Fruit fly (Drosophila melanogaster) whole organism, embryonic: ENCODE results near the gene CG6066.

ENCODE experiments used
- Adf1 ChIP-seq: fragments of 200-800 bp; sonication (Bioruptor generic); IDR thresholded peaks from 2 replicates; pipeline ENCODE4 v1.3.6; 2022; ENCODE audit warnings: missing biosample characterization, missing genetic modification characterization
- CG11398 ChIP-seq: fragments of 200-800 bp; sonication (Bioruptor generic); optimal IDR thresholded peaks from 2 replicates; lab custom pipeline; 2016; ENCODE audit warnings: missing biosample characterization, missing genetic modification characterization
- CG12219 ChIP-seq: fragments of 200-800 bp; sonication (Bioruptor generic); optimal IDR thresholded peaks from 3 replicates; lab custom pipeline; 2018; ENCODE audit warnings: missing biosample characterization, mild to moderate bottlenecking, missing genetic modification characterization
- CG1233 ChIP-seq: fragments of 200-800 bp; sonication (Bioruptor generic); optimal IDR thresholded peaks from 4 replicates; lab custom pipeline; 2018; ENCODE audit warnings: missing biosample characterization, mild to moderate bottlenecking, missing genetic modification characterization
- CG14050 ChIP-seq: fragments of 200-800 bp; sonication (Bioruptor generic); IDR thresholded peaks from 3 replicates; pipeline ENCODE4 v1.3.6; 2022; ENCODE audit warnings: missing biosample characterization, missing genetic modification characterization
- CG15269 ChIP-seq: fragments of 200-800 bp; sonication (Bioruptor generic); optimal IDR thresholded peaks from 2 replicates; lab custom pipeline; 2018; ENCODE audit warnings: missing biosample characterization, mild to moderate bottlenecking, missing genetic modification characterization, moderate library complexity
- CG15479 ChIP-seq: fragments of 200-800 bp; sonication (Bioruptor generic); optimal IDR thresholded peaks from 3 replicates; lab custom pipeline; 2019; ENCODE audit warnings: missing biosample characterization, mild to moderate bottlenecking, missing genetic modification characterization, moderate library complexity
- CG2199 ChIP-seq: fragments of 200-800 bp; sonication (Bioruptor generic); IDR thresholded peaks from 3 replicates; pipeline ENCODE4 v1.3.6; 2022; ENCODE audit warnings: missing biosample characterization, missing genetic modification characterization
- CG31224 ChIP-seq: fragments of 200-800 bp; sonication (Bioruptor generic); IDR thresholded peaks from 2 replicates; pipeline ENCODE4 v1.3.6; 2022; ENCODE audit warnings: missing biosample characterization, missing genetic modification characterization
- CG31365 ChIP-seq: fragments of 200-800 bp; sonication (Bioruptor generic); optimal IDR thresholded peaks from 2 replicates; lab custom pipeline; 2018; ENCODE audit warnings: missing biosample characterization, mild to moderate bottlenecking, missing genetic modification characterization
- CG32772 ChIP-seq: fragments of 200-800 bp; sonication (Bioruptor generic); IDR thresholded peaks from 2 replicates; pipeline ENCODE4 v1.3.6; 2022; ENCODE audit warnings: missing biosample characterization, missing genetic modification characterization
- CG3838 ChIP-seq: fragments of 200-800 bp; sonication (Bioruptor generic); optimal IDR thresholded peaks from 3 replicates; lab custom pipeline; 2016; ENCODE audit warnings: missing biosample characterization, missing genetic modification characterization
- CG5953 ChIP-seq: fragments of 200-800 bp; sonication (Bioruptor generic); IDR thresholded peaks from 2 replicates; pipeline ENCODE4 v1.3.6; 2022; ENCODE audit warnings: missing biosample characterization, missing genetic modification characterization
- CG6272 ChIP-seq: fragments of 200-800 bp; sonication (Bioruptor generic); IDR thresholded peaks from 2 replicates; pipeline ENCODE4 v1.3.6; 2022; ENCODE audit warnings: missing biosample characterization, missing genetic modification characterization
- CG6683 ChIP-seq: fragments of 200-800 bp; sonication (Bioruptor generic); optimal IDR thresholded peaks from 2 replicates; lab custom pipeline; 2017; ENCODE audit warnings: missing biosample characterization, mild to moderate bottlenecking, missing genetic modification characterization, missing genetic modification reagents
- CG6854 ChIP-seq: fragments of 200-800 bp; sonication (Bioruptor generic); optimal IDR thresholded peaks from 3 replicates; lab custom pipeline; 2017; ENCODE audit warnings: missing biosample characterization, mild to moderate bottlenecking, missing genetic modification characterization
- CG7357 ChIP-seq: fragments of 200-800 bp; sonication (Bioruptor generic); IDR thresholded peaks from 3 replicates; pipeline ENCODE4 v1.3.6; 2022; ENCODE audit warnings: missing biosample characterization, missing genetic modification characterization
- CG7372 ChIP-seq: fragments of 200-800 bp; sonication (Bioruptor generic); IDR thresholded peaks from 2 replicates; pipeline ENCODE4 v1.3.6; 2022; ENCODE audit warnings: missing biosample characterization, missing genetic modification characterization
- CG7963 ChIP-seq: fragments of 200-800 bp; sonication (Bioruptor generic); IDR thresholded peaks from 3 replicates; pipeline ENCODE4 v1.3.6; 2022; ENCODE audit warnings: missing biosample characterization, missing genetic modification characterization; ENCODE audit not compliant: partially characterized antibody
- CG7987 ChIP-seq: fragments of 200-800 bp; sonication (Bioruptor generic); optimal IDR thresholded peaks from 2 replicates; lab custom pipeline; 2018; ENCODE audit warnings: missing biosample characterization, mild to moderate bottlenecking, missing genetic modification characterization, moderate library complexity
- CG8089 ChIP-seq: fragments of 200-800 bp; sonication (Bioruptor generic); optimal IDR thresholded peaks from 3 replicates; lab custom pipeline; 2016; ENCODE audit warnings: missing biosample characterization, missing genetic modification characterization
- CG8290 ChIP-seq, 3 experiments: fragments of 200-800 bp; sonication (Bioruptor generic); optimal IDR thresholded peaks; 2 replicates each; lab custom pipeline; 2016 to 2019; ENCODE audit warnings: missing biosample characterization in 3 of 3, missing genetic modification characterization in 3 of 3, mild to moderate bottlenecking in 2 of 3, moderate library complexity in 1 of 3
- Max ChIP-seq: fragments of 200-800 bp; sonication (Bioruptor generic); optimal IDR thresholded peaks from 2 replicates; lab custom pipeline; 2016; ENCODE audit warnings: missing biosample characterization, mild to moderate bottlenecking, missing genetic modification characterization
- Nf-YB ChIP-seq: fragments of 200-800 bp; sonication (Bioruptor generic); optimal IDR thresholded peaks from 3 replicates; lab custom pipeline; 2019; ENCODE audit warnings: missing biosample characterization, mild to moderate bottlenecking, missing genetic modification characterization, moderate library complexity
- TFAM ChIP-seq: fragments of 200-800 bp; sonication (Bioruptor generic); optimal IDR thresholded peaks from 2 replicates; lab custom pipeline; 2017; ENCODE audit warnings: missing biosample characterization, missing genetic modification characterization, inconsistent platforms
- Usf ChIP-seq: fragments of 200-800 bp; sonication (Bioruptor generic); optimal IDR thresholded peaks from 2 replicates; lab custom pipeline; 2017; ENCODE audit warnings: missing genotype, missing biosample characterization, missing genetic modification characterization
- bbx ChIP-seq: fragments of 200-800 bp; sonication (Bioruptor generic); IDR thresholded peaks from 2 replicates; pipeline ENCODE4 v1.3.6; 2022; ENCODE audit warnings: missing biosample characterization, missing genetic modification characterization; ENCODE audit not compliant: partially characterized antibody
- bowl ChIP-seq: fragments of 200-800 bp; sonication (Bioruptor generic); IDR thresholded peaks from 2 replicates; pipeline ENCODE4 v1.3.6; 2022; ENCODE audit warnings: missing biosample characterization, missing genetic modification characterization
- cas ChIP-seq: fragments of 200-800 bp; sonication (Bioruptor generic); IDR thresholded peaks from 2 replicates; pipeline ENCODE4 v1.3.6; 2022; ENCODE audit warnings: missing biosample characterization, missing genetic modification characterization
- chinmo ChIP-seq: fragments of 200-800 bp; sonication (Bioruptor generic); IDR thresholded peaks from 4 replicates; pipeline ENCODE4 v1.3.6; 2022; ENCODE audit warnings: missing biosample characterization, missing genetic modification characterization; ENCODE audit not compliant: partially characterized antibody
- corto ChIP-seq: fragments of 200-800 bp; sonication (Bioruptor generic); optimal IDR thresholded peaks from 2 replicates; lab custom pipeline; 2016; ENCODE audit warnings: missing biosample characterization, mild to moderate bottlenecking, missing genetic modification characterization, moderate library complexity
- crol ChIP-seq: fragments of 200-800 bp; sonication (Bioruptor generic); IDR thresholded peaks from 2 replicates; pipeline ENCODE4 v1.3.6; 2022; ENCODE audit warnings: missing biosample characterization, missing genetic modification characterization
- ewg ChIP-seq: fragments of 200-800 bp; sonication (Bioruptor generic); optimal IDR thresholded peaks from 3 replicates; lab custom pipeline; 2017; ENCODE audit warnings: mild to moderate bottlenecking, missing biosample characterization, missing genetic modification reagents, missing genetic modification characterization
- ftz-f1 ChIP-seq: fragments of 200-800 bp; sonication (Bioruptor generic); optimal IDR thresholded peaks from 2 replicates; lab custom pipeline; 2016; ENCODE audit warnings: missing biosample characterization, missing genetic modification characterization
- her ChIP-seq: fragments of 200-800 bp; sonication (Bioruptor generic); optimal IDR thresholded peaks from 2 replicates; lab custom pipeline; 2016; ENCODE audit warnings: missing biosample characterization, missing genetic modification characterization
- klu ChIP-seq: fragments of 200-800 bp; sonication (Bioruptor generic); IDR thresholded peaks from 2 replicates; pipeline ENCODE4 v1.3.6; 2022; ENCODE audit warnings: missing biosample characterization, missing genetic modification characterization
- lmd ChIP-seq: fragments of 200-800 bp; sonication (Bioruptor generic); IDR thresholded peaks from 2 replicates; pipeline ENCODE4 v1.3.6; 2022; ENCODE audit warnings: missing biosample characterization, missing genetic modification characterization
- nmo ChIP-seq: fragments of 200-800 bp; sonication (Bioruptor generic); optimal IDR thresholded peaks from 2 replicates; lab custom pipeline; 2018; ENCODE audit warnings: missing biosample characterization, mild to moderate bottlenecking, missing genetic modification characterization, moderate library complexity
- pfk ChIP-seq: fragments of 200-800 bp; sonication (Bioruptor generic); optimal IDR thresholded peaks from 2 replicates; lab custom pipeline; 2018; ENCODE audit warnings: missing biosample characterization, mild to moderate bottlenecking, missing genetic modification characterization, moderate library complexity
- pita ChIP-seq: fragments of 200-800 bp; sonication (Bioruptor generic); optimal IDR thresholded peaks from 2 replicates; lab custom pipeline; 2017; ENCODE audit warnings: missing biosample characterization, mild to moderate bottlenecking, missing genetic modification characterization
- rib ChIP-seq: fragments of 200-800 bp; sonication (Bioruptor generic); IDR thresholded peaks from 2 replicates; pipeline ENCODE4 v1.3.6; 2022; ENCODE audit warnings: missing biosample characterization, missing genetic modification characterization
- run ChIP-seq: fragments of 200-800 bp; sonication (Bioruptor generic); optimal IDR thresholded peaks from 3 replicates; lab custom pipeline; 2018; ENCODE audit warnings: missing biosample characterization, mild to moderate bottlenecking, missing genetic modification characterization
- seq ChIP-seq: fragments of 200-800 bp; sonication (Bioruptor generic); IDR thresholded peaks from 2 replicates; pipeline ENCODE4 v1.3.6; 2022; ENCODE audit warnings: missing biosample characterization, missing genetic modification characterization
- slp2 ChIP-seq: fragments of 200-800 bp; sonication (Bioruptor generic); optimal IDR thresholded peaks from 2 replicates; lab custom pipeline; 2016; ENCODE audit warnings: missing biosample characterization, missing genetic modification characterization
- stc ChIP-seq: fragments of 200-800 bp; sonication (Bioruptor generic); IDR thresholded peaks from 2 replicates; pipeline ENCODE4 v1.3.6; 2022; ENCODE audit warnings: missing biosample characterization, missing genetic modification characterization
- trh ChIP-seq: fragments of 200-800 bp; sonication (Bioruptor generic); optimal IDR thresholded peaks from 2 replicates; lab custom pipeline; 2016; ENCODE audit warnings: missing biosample characterization, missing genetic modification characterization
- tx ChIP-seq: fragments of 200-800 bp; sonication (Bioruptor generic); optimal IDR thresholded peaks from 2 replicates; lab custom pipeline; 2016; ENCODE audit warnings: missing biosample characterization, missing genetic modification characterization
- unpg ChIP-seq: fragments of 200-800 bp; sonication (Bioruptor generic); optimal IDR thresholded peaks from 3 replicates; lab custom pipeline; 2018; ENCODE audit warnings: missing biosample characterization, mild to moderate bottlenecking, missing genetic modification characterization, moderate library complexity
- vfl ChIP-seq: fragments of 200-800 bp; sonication (Bioruptor generic); optimal IDR thresholded peaks from 2 replicates; lab custom pipeline; 2016; ENCODE audit warnings: missing biosample characterization, missing genetic modification characterization

CG6066 gene

dm6 chr3R:27154001-27154400, 37.5 kb upstream of the CG6066 start:
- TF ChIP-seq ewg (GFP tag; lab: Kevin White, UChicago): no peak
- no peak for TF ChIP-seq CG14050 (GFP tag; lab: Robert Waterston, UW)
- TF ChIP-seq Max: no peak
- no peak for TF ChIP-seq CG7357 (GFP tag; lab: Robert Waterston, UW)
- TF ChIP-seq CG3838 (GFP tag; lab: Kevin White, UChicago): no peak
- TF ChIP-seq ftz-f1: peak; percentile 82
- TF ChIP-seq crol: peak; percentile 39; the same call in 1 of the 2 replicates
- peak; percentile 3; the same call in 1 of the 2 replicates for TF ChIP-seq Adf1 (GFP tag; lab: Robert Waterston, UW)
- no peak for TF ChIP-seq tx (GFP tag; lab: Kevin White, UChicago)
- no peak for TF ChIP-seq CG6683
- TF ChIP-seq chinmo: 0 out of 4 replicates have a peak, but pooled peaks have one; percentile 31
- TF ChIP-seq lmd: no peak
- no peak for TF ChIP-seq klu (GFP tag; lab: Robert Waterston, UW)
- TF ChIP-seq pita (GFP tag; lab: Kevin White, UChicago): no peak
- no peak for TF ChIP-seq CG6272 (GFP tag; lab: Robert Waterston, UW)
- no peak for TF ChIP-seq unpg (GFP tag; lab: Kevin White, UChicago)
- TF ChIP-seq, all 482 proteins: peak for 4

- TF ChIP-seq bbx (GFP tag; lab: Robert Waterston, UW) (no peak), vfl (GFP tag; lab: Kevin White, UChicago) (no peak), CG8290 (GFP tag; optimal IDR thresholded peaks at IDR 0.05; lab: Kevin White, UChicago) (no peak), CG8290 (tag; optimal IDR thresholded peaks at IDR 0.05; lab: Kevin White, UChicago) (peak in 1 of 2 experiments; percentile 43), TFAM (GFP tag; lab: Kevin White, UChicago) (no peak), corto (GFP tag; lab: Kevin White, UChicago) (no peak), slp2 (GFP tag; lab: Kevin White, UChicago) (no peak), CG5953 (GFP tag; lab: Robert Waterston, UW) (no peak), CG15479 (GFP tag; lab: Kevin White, UChicago) (no peak), CG11398 (GFP tag; lab: Kevin White, UChicago) (no peak), bowl (GFP tag; lab: Robert Waterston, UW) (no peak), Nf-YB (GFP tag; lab: Kevin White, UChicago) (peak; percentile 42), CG6854 (GFP tag; lab: Kevin White, UChicago) (peak; percentile 21), her (no peak), cas (GFP tag; lab: Robert Waterston, UW) (no peak), CG7963 (GFP tag; lab: Robert Waterston, UW) (no peak), run (no peak), CG7372 (GFP tag; lab: Robert Waterston, UW) (no peak), CG15269 (tag; lab: Kevin White, UChicago) (peak; percentile 70), CG31224 (GFP tag; lab: Robert Waterston, UW) (no peak), CG7987 (no peak), seq (GFP tag; lab: Robert Waterston, UW) (no peak), stc (GFP tag; lab: Robert Waterston, UW) (no peak), pfk (GFP tag; lab: Kevin White, UChicago) (no peak), CG8089 (GFP tag; lab: Kevin White, UChicago) (no peak), CG31365 (tag; lab: Kevin White, UChicago) (no peak), Usf (GFP tag; lab: Kevin White, UChicago) (peak; percentile 60), rib (GFP tag; lab: Robert Waterston, UW) (no peak), CG1233 (GFP tag; lab: Kevin White, UChicago) (peak; percentile 58), nmo (GFP tag; lab: Kevin White, UChicago) (peak; percentile 5), CG2199 (GFP tag; lab: Robert Waterston, UW) (no peak), CG32772 (GFP tag; lab: Robert Waterston, UW) (no peak), CG12219 (GFP tag; lab: Kevin White, UChicago) (no peak), trh (no peak)
Observed at dm6 chr3R:27153062-27153878, 36.8 kb upstream of the CG6066 start.
